Worm (Caenorhabditis elegans): ENCODE results near the gene hmt-1.
A peak's percentile ranks its signal among the peaks of the same experiment; 100 is the strongest.

- peak; percentile 24 for TF ChIP-seq spr-1 (tag; optimal IDR thresholded peaks at IDR 0.05)
- no peak for TF ChIP-seq daf-19 (GFP tag; conservative IDR thresholded peaks at IDR 0.05)
- no peak for TF ChIP-seq lin-39 (tag; optimal IDR thresholded peaks at IDR 0.05)
- TF ChIP-seq T20F7.1 (GFP tag; optimal IDR thresholded peaks at IDR 0.05): no peak
- TF ChIP-seq fkh-10 (GFP tag; optimal IDR thresholded peaks at IDR 0.05): no peak
- TF ChIP-seq hlh-30 (tag; optimal IDR thresholded peaks at IDR 0.05; ENCODE audit: insufficient read depth): no peak
- TF ChIP-seq mes-2 (tag; optimal IDR thresholded peaks at IDR 0.05; ENCODE audit: poor library complexity, severe bottlenecking): peak; percentile 77
- peak in 1 of 2 experiments; percentile 54 for TF ChIP-seq lsy-2 (tag; optimal IDR thresholded peaks at IDR 0.05)
- TF ChIP-seq fos-1 (tag; optimal IDR thresholded peaks at IDR 0.05): no peak
Measured at ce11 chrIII:11090112-11090648, 9.6 kb downstream of the hmt-1 start.

All from whole organism, L4 larva.